Fruit fly (Drosophila melanogaster) whole organism, prepupa: ENCODE measurements around the gene Plc21C.

Experiments
- OdsH ChIP-seq: fragments of 200-800 bp; sonication (Bioruptor generic); optimal IDR thresholded peaks from 3 replicates; lab custom pipeline; 2016; ENCODE audit warnings: missing biosample characterization, missing genetic modification characterization
- Sox15 ChIP-seq: fragments of 200-800 bp; sonication (Bioruptor generic); optimal IDR thresholded peaks from 3 replicates; lab custom pipeline; 2016; ENCODE audit warnings: missing biosample characterization, missing genetic modification characterization
- lz ChIP-seq: fragments of 200-800 bp; sonication (Bioruptor generic); optimal IDR thresholded peaks from 3 replicates; lab custom pipeline; 2016; ENCODE audit warnings: missing biosample characterization, missing genetic modification characterization

DNA sequence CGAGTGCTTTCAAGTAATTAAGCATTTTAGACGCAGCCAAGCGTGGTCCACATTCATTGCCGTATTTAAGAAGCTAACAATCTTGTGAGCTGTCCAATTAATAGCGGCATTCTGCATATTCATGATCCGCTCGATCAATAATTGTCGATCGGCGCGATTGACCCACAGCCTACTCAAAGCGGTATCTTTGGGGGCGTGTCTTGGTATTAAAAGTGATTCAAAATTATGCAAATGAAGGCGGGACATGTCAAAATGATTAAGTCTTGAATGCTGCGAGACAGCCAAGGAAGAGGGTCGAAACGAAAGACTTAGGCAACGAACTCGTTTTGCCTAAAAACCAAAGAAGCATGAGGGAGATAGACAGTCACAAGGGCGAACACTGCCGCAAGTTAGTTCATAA lies 61.1 kb downstream of the Plc21C start:
- TF ChIP-seq lz (GFP tag; lab: Kevin White, UChicago), result no peak
- no peak for TF ChIP-seq Sox15
- no peak for TF ChIP-seq OdsH (GFP tag; lab: Kevin White, UChicago)
